Worm (Caenorhabditis elegans) whole organism, L2 larva: ENCODE measurements around the gene bed-3.

ENCODE experiments used
- elt-3 ChIP-seq: sonication (generic microtip); optimal IDR thresholded peaks from 2 replicates; lab custom pipeline; 2017; ENCODE audit warnings: missing biosample characterization, missing genetic modification characterization
- snpc-4 ChIP-seq: fragments of 150-350 bp; optimal IDR thresholded peaks from 2 replicates; lab custom pipeline; 2014; ENCODE audit warnings: missing biosample characterization, missing genetic modification characterization

DNA sequence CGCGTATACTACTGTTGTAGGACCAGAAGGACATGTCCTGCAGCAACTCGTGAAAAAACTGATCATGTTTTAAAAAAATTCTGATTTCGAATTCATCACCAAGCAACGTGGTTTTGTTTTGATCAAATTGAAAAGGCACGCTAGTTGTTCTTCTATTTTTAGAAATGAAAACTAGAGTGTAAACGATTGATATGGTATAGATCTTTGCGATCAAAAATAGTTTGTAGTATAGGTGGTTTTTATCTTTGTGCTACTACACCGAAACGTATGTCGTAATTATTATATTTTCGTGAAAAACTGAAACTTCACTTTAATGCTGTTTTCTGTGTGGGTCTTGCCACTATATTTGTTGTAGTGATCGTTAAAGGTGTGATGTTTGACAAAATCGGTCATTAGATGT, 49.5 kb upstream of the bed-3 start:
- TF ChIP-seq elt-3 (tag; lab: Kevin White, UChicago): no peak
- TF ChIP-seq snpc-4 (tag; lab: Kevin White, UChicago): no peak
